Fruit fly (Drosophila melanogaster) whole organism, embryonic: ENCODE data around the gene CG12206.

Experiments used
- Atf6 ChIP-seq: fragments of 200-800 bp; sonication (Bioruptor generic); IDR thresholded peaks from 2 replicates; pipeline ENCODE4 v1.3.6; 2022; ENCODE audit warnings: missing biosample characterization, missing genetic modification characterization
- CG10366 ChIP-seq: fragments of 200-800 bp; sonication (Bioruptor generic); IDR thresholded peaks from 2 replicates; pipeline ENCODE4 v1.3.6; 2022; ENCODE audit warnings: missing biosample characterization, missing genetic modification characterization
- CG12744 ChIP-seq: fragments of 200-800 bp; sonication (Bioruptor generic); optimal IDR thresholded peaks from 2 replicates; lab custom pipeline; 2016; ENCODE audit warnings: missing biosample characterization, missing genetic modification characterization
- CG16779 ChIP-seq: fragments of 200-800 bp; sonication (Bioruptor generic); IDR thresholded peaks from 2 replicates; pipeline ENCODE4 v1.3.6; 2022; ENCODE audit warnings: missing biosample characterization, missing genetic modification characterization
- CG2875 ChIP-seq: fragments of 200-800 bp; sonication (Bioruptor generic); optimal IDR thresholded peaks from 2 replicates; lab custom pipeline; 2017; ENCODE audit warnings: missing biosample characterization, mild to moderate bottlenecking, missing genetic modification characterization, missing genetic modification reagents
- CG7556 ChIP-seq: fragments of 200-800 bp; sonication (Bioruptor generic); optimal IDR thresholded peaks from 2 replicates; lab custom pipeline; 2017; ENCODE audit warnings: missing biosample characterization, mild to moderate bottlenecking, missing genetic modification characterization
- CG7963 ChIP-seq: fragments of 200-800 bp; sonication (Bioruptor generic); IDR thresholded peaks from 3 replicates; pipeline ENCODE4 v1.3.6; 2022; ENCODE audit warnings: missing biosample characterization, missing genetic modification characterization; ENCODE audit not compliant: partially characterized antibody
- CG8924 ChIP-seq: fragments of 200-800 bp; optimal IDR thresholded peaks from 3 replicates; lab custom pipeline; 2019; ENCODE audit warnings: missing biosample characterization, mild to moderate bottlenecking, missing genetic modification characterization, moderate library complexity
- Dfd ChIP-seq, 2 experiments: fragments of >200 bp; optimal IDR thresholded peaks; 2 replicates each; lab custom pipeline; 2017; ENCODE audit warnings: missing biosample characterization in 2 of 2, missing genetic modification characterization in 2 of 2
- HLH3B ChIP-seq: fragments of 200-800 bp; sonication (Bioruptor generic); IDR thresholded peaks from 2 replicates; pipeline ENCODE4 v1.3.6; 2022; ENCODE audit warnings: missing biosample characterization, missing genetic modification characterization
- ase ChIP-seq: fragments of 200-800 bp; sonication (Bioruptor generic); IDR thresholded peaks from 3 replicates; pipeline ENCODE4 v1.3.6; 2022; ENCODE audit warnings: missing biosample characterization, missing genetic modification characterization
- bowl ChIP-seq: fragments of 200-800 bp; sonication (Bioruptor generic); IDR thresholded peaks from 2 replicates; pipeline ENCODE4 v1.3.6; 2022; ENCODE audit warnings: missing biosample characterization, missing genetic modification characterization
- lbe ChIP-seq: fragments of 200-800 bp; sonication (Bioruptor generic); optimal IDR thresholded peaks from 2 replicates; lab custom pipeline; 2016; ENCODE audit warnings: missing biosample characterization, mild to moderate bottlenecking, missing genetic modification characterization

DNA sequence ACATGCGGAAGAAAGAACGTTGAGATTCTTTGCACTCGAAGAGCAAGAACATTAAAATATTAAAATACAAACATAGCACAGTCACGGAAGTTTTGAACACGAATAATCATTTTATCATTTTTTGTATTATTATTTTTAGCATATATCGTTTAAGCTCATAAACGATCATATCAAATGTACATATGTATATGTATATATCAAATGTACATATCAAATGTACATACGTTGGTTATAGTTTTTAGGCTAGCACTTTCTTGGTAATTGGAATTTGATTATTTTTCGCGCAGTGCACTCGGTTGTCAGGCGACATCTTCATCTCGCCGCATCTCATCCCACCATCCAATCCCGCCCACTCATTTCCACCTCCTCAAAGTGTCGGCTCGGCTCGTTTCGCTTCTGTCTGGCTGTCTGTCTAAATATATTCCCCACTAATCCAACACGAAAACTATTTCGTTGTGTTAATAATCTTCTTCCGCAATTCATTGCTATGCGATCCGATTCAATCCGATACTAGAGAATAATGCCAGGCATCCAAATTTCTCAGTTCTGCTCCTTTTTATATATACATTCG, 18.8 kb downstream of the CG12206 start:
- TF ChIP-seq Dfd (GFP tag; optimal IDR thresholded peaks at IDR 0.05; lab: Kevin White, UChicago) (no peak), Atf6 (GFP tag; lab: Robert Waterston, UW) (peak; percentile 44; the same call in 1 of the 2 replicates), CG10366 (peak; percentile 14; the same call in 1 of the 2 replicates), CG7556 (peak; percentile 29), bowl (GFP tag; lab: Robert Waterston, UW) (no peak), CG16779 (no peak), HLH3B (GFP tag; lab: Robert Waterston, UW) (0 out of 2 replicates have a peak, but pooled peaks have one; percentile 19), ase (GFP tag; lab: Robert Waterston, UW) (no peak), CG8924 (peak; percentile 58), lbe (GFP tag; lab: Kevin White, UChicago) (no peak), CG12744 (no peak), CG7963 (GFP tag; lab: Robert Waterston, UW) (no peak), CG2875 (GFP tag; lab: Kevin White, UChicago) (peak; percentile 28)
